ENCODE assay signal across 5 worm cellular contexts in genomic region chrIV:4397111-4397510, ce11.
TF ChIP-seq lines count a peak whose summit lies in the region.

No protein-coding gene starts in this region.

TF ChIP-seq in whole organism, L1 larva, 84 proteins besides CTCF, POLR2A, EP300 and RAD21:
- TF ChIP-seq ceh-82 (tag; optimal IDR thresholded peaks at IDR 0.05; lab: Kevin White, UChicago), result no peak
- TF ChIP-seq blmp-1 (tag; optimal IDR thresholded peaks at IDR 0.05; lab: Kevin White, UChicago), result peak; percentile 56
- TF ChIP-seq dpl-1 (GFP tag; optimal IDR thresholded peaks at IDR 0.05; lab: Kevin White, UChicago), result no peak
- no peak for TF ChIP-seq elt-2 (tag; optimal IDR thresholded peaks at IDR 0.05; lab: Kevin White, UChicago)
- no peak for TF ChIP-seq efl-1 (optimal IDR thresholded peaks at IDR 0.05; lab: Kevin White, UChicago)
- no peak for TF ChIP-seq efl-1 (GFP tag; optimal IDR thresholded peaks at IDR 0.05 in 1 of 2; lab: Kevin White, UChicago)
- peak; percentile 15 for TF ChIP-seq lin-14 (GFP tag; optimal IDR thresholded peaks at IDR 0.05; lab: Kevin White, UChicago)
- no peak for TF ChIP-seq lin-35 (GFP tag; optimal IDR thresholded peaks at IDR 0.05; lab: Kevin White, UChicago)
- TF ChIP-seq ztf-4 (tag; optimal IDR thresholded peaks at IDR 0.05; lab: Kevin White, UChicago), result no peak
- no peak for TF ChIP-seq dsc-1 (tag; optimal IDR thresholded peaks at IDR 0.05; lab: Kevin White, UChicago)
- TF ChIP-seq ztf-11 (tag; optimal IDR thresholded peaks at IDR 0.05; lab: Kevin White, UChicago), result no peak
- TF ChIP-seq unc-86 (tag; optimal IDR thresholded peaks at IDR 0.05; lab: Kevin White, UChicago), result no peak
- no peak for TF ChIP-seq xbp-1 (tag; optimal IDR thresholded peaks at IDR 0.05; lab: Kevin White, UChicago)
- TF ChIP-seq fkh-10 (GFP tag; optimal IDR thresholded peaks at IDR 0.05; lab: Kevin White, UChicago), result no peak
- TF ChIP-seq zip-4 (GFP tag; optimal IDR thresholded peaks at IDR 0.05; lab: Kevin White, UChicago), result no peak

TF ChIP-seq in whole organism, L2 larva, 48 proteins besides CTCF, POLR2A, EP300 and RAD21 (continues in another document):
- TF ChIP-seq ztf-1 (GFP tag; conservative IDR thresholded peaks at IDR 0.05; lab: Robert Waterston, UW), result no peak
- peak; percentile 1 for TF ChIP-seq sma-3 (GFP tag; optimal IDR thresholded peaks at IDR 0.05; lab: Kevin White, UChicago)
- no peak for TF ChIP-seq nhr-77 (tag; optimal IDR thresholded peaks at IDR 0.05; lab: Kevin White, UChicago)
- TF ChIP-seq sma-9 (GFP tag; optimal IDR thresholded peaks at IDR 0.05; lab: Kevin White, UChicago), result no peak
- TF ChIP-seq sma-9 (tag; optimal IDR thresholded peaks at IDR 0.05; lab: Kevin White, UChicago), result no peak
- peak; percentile 2 for TF ChIP-seq crh-2 (tag; optimal IDR thresholded peaks at IDR 0.05; lab: Kevin White, UChicago)
- TF ChIP-seq nhr-129 (tag; optimal IDR thresholded peaks at IDR 0.05; lab: Kevin White, UChicago), result no peak
- no peak for TF ChIP-seq mbf-1 (tag; optimal IDR thresholded peaks at IDR 0.05; lab: Kevin White, UChicago)
- TF ChIP-seq sem-4 (tag; optimal IDR thresholded peaks at IDR 0.05; lab: Kevin White, UChicago), result peak; percentile 19
- TF ChIP-seq ztf-11 (tag; optimal IDR thresholded peaks at IDR 0.05; lab: Kevin White, UChicago), result no peak
- no peak for TF ChIP-seq mdl-1 (tag; optimal IDR thresholded peaks at IDR 0.05; lab: Kevin White, UChicago)
- TF ChIP-seq C34F6.9 (tag; optimal IDR thresholded peaks at IDR 0.05; lab: Kevin White, UChicago), result no peak
- TF ChIP-seq gmeb-1 (tag; optimal IDR thresholded peaks at IDR 0.05; lab: Kevin White, UChicago), result no peak
- no peak for TF ChIP-seq ceh-82 (tag; optimal IDR thresholded peaks at IDR 0.05; lab: Kevin White, UChicago)
- no peak for TF ChIP-seq peb-1 (tag; optimal IDR thresholded peaks at IDR 0.05; lab: Kevin White, UChicago)
- no peak for TF ChIP-seq aly-2 (tag; optimal IDR thresholded peaks at IDR 0.05; lab: Kevin White, UChicago)
- peak; percentile 41 for TF ChIP-seq blmp-1 (tag; optimal IDR thresholded peaks at IDR 0.05; lab: Kevin White, UChicago; ENCODE audit: insufficient read depth)
- no peak for TF ChIP-seq nhr-237 (tag; optimal IDR thresholded peaks at IDR 0.05; lab: Kevin White, UChicago)
- no peak for TF ChIP-seq nhr-6 (tag; optimal IDR thresholded peaks at IDR 0.05; lab: Kevin White, UChicago)
- no peak for TF ChIP-seq snpc-4 (tag; optimal IDR thresholded peaks at IDR 0.05; lab: Kevin White, UChicago)
- no peak for TF ChIP-seq alr-1 (tag; optimal IDR thresholded peaks at IDR 0.05; lab: Kevin White, UChicago)

TF ChIP-seq in whole organism, L3 larva, 47 proteins besides CTCF, POLR2A, EP300 and RAD21:
- no peak for TF ChIP-seq elt-1 (tag; optimal IDR thresholded peaks at IDR 0.05; lab: Kevin White, UChicago)
- no peak for TF ChIP-seq eor-1 (tag; optimal IDR thresholded peaks at IDR 0.05; lab: Kevin White, UChicago)
- TF ChIP-seq nhr-12 (tag; optimal IDR thresholded peaks at IDR 0.05; lab: Kevin White, UChicago), result no peak
- no peak for TF ChIP-seq skn-1 (tag; optimal IDR thresholded peaks at IDR 0.05; lab: Kevin White, UChicago)
- no peak for TF ChIP-seq nhr-28 (tag; optimal IDR thresholded peaks at IDR 0.05; lab: Kevin White, UChicago)
- TF ChIP-seq ztf-4 (tag; optimal IDR thresholded peaks at IDR 0.05; lab: Kevin White, UChicago), result no peak
- no peak for TF ChIP-seq sea-2 (GFP tag; optimal IDR thresholded peaks at IDR 0.05; lab: Kevin White, UChicago)
- TF ChIP-seq snpc-4 (tag; optimal IDR thresholded peaks at IDR 0.05; lab: Kevin White, UChicago), result no peak
- peak; percentile 65 for TF ChIP-seq elt-2 (tag; optimal IDR thresholded peaks at IDR 0.05; lab: Kevin White, UChicago)
- no peak for TF ChIP-seq egl-27 (tag; optimal IDR thresholded peaks at IDR 0.05; lab: Kevin White, UChicago)
- TF ChIP-seq pqm-1 (tag; optimal IDR thresholded peaks at IDR 0.05; lab: Kevin White, UChicago), result peak; percentile 43
- TF ChIP-seq mdl-1 (tag; optimal IDR thresholded peaks at IDR 0.05; lab: Kevin White, UChicago), result no peak
- no peak for TF ChIP-seq nhr-76 (tag; optimal IDR thresholded peaks at IDR 0.05; lab: Kevin White, UChicago)
- TF ChIP-seq lsy-12 (tag; optimal IDR thresholded peaks at IDR 0.05; lab: Kevin White, UChicago), result no peak
- no peak for TF ChIP-seq aly-2 (tag; optimal IDR thresholded peaks at IDR 0.05; lab: Kevin White, UChicago)
- TF ChIP-seq jun-1 (tag; optimal IDR thresholded peaks at IDR 0.05; lab: Kevin White, UChicago), result no peak
- no peak for TF ChIP-seq daf-12 (tag; optimal IDR thresholded peaks at IDR 0.05; lab: Kevin White, UChicago)
- no peak for TF ChIP-seq hmg-11 (tag; optimal IDR thresholded peaks at IDR 0.05; lab: Kevin White, UChicago)
- TF ChIP-seq tbx-2 (tag; optimal IDR thresholded peaks at IDR 0.05; lab: Kevin White, UChicago), result no peak
- peak; percentile 91 for TF ChIP-seq pha-4 (tag; optimal IDR thresholded peaks at IDR 0.05; lab: Kevin White, UChicago)

TF ChIP-seq in whole organism, L4 larva, 104 proteins besides CTCF, POLR2A, EP300 and RAD21 (continues in another document):
- TF ChIP-seq aha-1 (tag; lab: Kevin White, UChicago) (no peak), dpl-1 (GFP tag; optimal IDR thresholded peaks at IDR 0.05; lab: Kevin White, UChicago) (no peak), ceh-32 (tag; optimal IDR thresholded peaks at IDR 0.05; lab: Kevin White, UChicago; ENCODE audit: poor library complexity) (no peak), lsy-2 (tag; optimal IDR thresholded peaks at IDR 0.05; lab: Kevin White, UChicago) (peak in 1 of 2 experiments; percentile 16), snpc-1.2 (GFP tag; IDR thresholded peaks at IDR 0.05; lab: Robert Waterston, UW) (no peak), zip-11 (GFP tag; IDR thresholded peaks at IDR 0.05; lab: Robert Waterston, UW) (no peak), ceh-28 (tag; optimal IDR thresholded peaks at IDR 0.05; lab: Kevin White, UChicago) (no peak), ceh-44 (GFP tag; IDR thresholded peaks at IDR 0.05; lab: Robert Waterston, UW) (no peak), nhr-41 (GFP tag; IDR thresholded peaks at IDR 0.05; lab: Robert Waterston, UW) (no peak), gei-8 (GFP tag; optimal IDR thresholded peaks at IDR 0.05; lab: Kevin White, UChicago) (no peak), lin-15B (tag; optimal IDR thresholded peaks at IDR 0.05; lab: Kevin White, UChicago) (no peak), daf-16 (GFP tag; optimal IDR thresholded peaks at IDR 0.05; lab: Kevin White, UChicago) (no peak), daf-16 (tag; optimal IDR thresholded peaks at IDR 0.05; lab: Kevin White, UChicago) (peak; percentile 76), ctbp-1 (GFP tag; IDR thresholded peaks at IDR 0.05; lab: Robert Waterston, UW) (no peak), hlh-30 (tag; optimal IDR thresholded peaks at IDR 0.05; lab: Kevin White, UChicago; ENCODE audit: insufficient read depth) (no peak), R02D3.7 (tag; optimal IDR thresholded peaks at IDR 0.05; lab: Kevin White, UChicago) (no peak), lim-7 (GFP tag; IDR thresholded peaks at IDR 0.05; lab: Robert Waterston, UW) (no peak), zfp-3 (GFP tag; conservative IDR thresholded peaks at IDR 0.05; lab: Robert Waterston, UW) (no peak), lin-38 (GFP tag; IDR thresholded peaks at IDR 0.05; lab: Robert Waterston, UW) (no peak), hmg-1.1 (GFP tag; IDR thresholded peaks at IDR 0.05; lab: Robert Waterston, UW) (no peak), tag-97 (GFP tag; IDR thresholded peaks at IDR 0.05; lab: Robert Waterston, UW) (no peak), spr-3 (GFP tag; optimal IDR thresholded peaks at IDR 0.05; lab: Kevin White, UChicago) (no peak), F10B5.3 (tag; optimal IDR thresholded peaks at IDR 0.05; lab: Kevin White, UChicago) (no peak), daf-19 (GFP tag; conservative IDR thresholded peaks at IDR 0.05; lab: Robert Waterston, UW) (no peak), nhr-111 (GFP tag; optimal IDR thresholded peaks at IDR 0.05; lab: Kevin White, UChicago) (no peak)

TF ChIP-seq in whole organism, young adult, 124 proteins besides CTCF, POLR2A, EP300 and RAD21:
- peak; percentile 25 for TF ChIP-seq nhr-80 (tag; optimal IDR thresholded peaks at IDR 0.05; lab: Kevin White, UChicago)
- no peak for TF ChIP-seq Y79H2A.3 (GFP tag; conservative IDR thresholded peaks at IDR 0.05; lab: Robert Waterston, UW)
